Fruit fly (Drosophila melanogaster): Measurements from ENCODE around the gene elg1.

elg1 gene

dm6 chr3L:16150850-16151515, 19.2 kb downstream of the elg1 start:
- no peak for TF ChIP-seq CG17801 (GFP tag; optimal IDR thresholded peaks at IDR 0.05; ENCODE audit: partially characterized antibody)

dm6 chr3L:16151742-16152141, 19.9 kb downstream of the elg1 start:
- no peak for TF ChIP-seq CG17801 (GFP tag; optimal IDR thresholded peaks at IDR 0.05; ENCODE audit: partially characterized antibody)

- no peak for TF ChIP-seq CG17801 (GFP tag; optimal IDR thresholded peaks at IDR 0.05; ENCODE audit: partially characterized antibody)
Measured at dm6 chr3L:16153089-16153488, 21.3 kb downstream of the elg1 start.

dm6 chr3L:16153650-16154049, 21.8 kb downstream of the elg1 start:
- TF ChIP-seq CG17801 (GFP tag; optimal IDR thresholded peaks at IDR 0.05; ENCODE audit: partially characterized antibody), result no peak

dm6 chr3L:16155547-16155946, 23.7 kb downstream of the elg1 start:
- no peak for TF ChIP-seq CG17801 (GFP tag; optimal IDR thresholded peaks at IDR 0.05; ENCODE audit: partially characterized antibody)

- no peak for TF ChIP-seq CG17801 (GFP tag; optimal IDR thresholded peaks at IDR 0.05; ENCODE audit: partially characterized antibody)
Measured at dm6 chr3L:16156788-16157208, 25.0 kb downstream of the elg1 start.

- no peak for TF ChIP-seq CG17801 (GFP tag; optimal IDR thresholded peaks at IDR 0.05; ENCODE audit: partially characterized antibody)
Measured at dm6 chr3L:16157251-16158190, 25.7 kb downstream of the elg1 start.

- TF ChIP-seq CG17801 (GFP tag; optimal IDR thresholded peaks at IDR 0.05; ENCODE audit: partially characterized antibody), result no peak
Measured at dm6 chr3L:16158322-16158721, 26.5 kb downstream of the elg1 start.

- TF ChIP-seq CG17801 (GFP tag; optimal IDR thresholded peaks at IDR 0.05; ENCODE audit: partially characterized antibody), result no peak
Measured at dm6 chr3L:16159161-16160072, 27.6 kb downstream of the elg1 start.

- no peak for TF ChIP-seq CG17801 (GFP tag; optimal IDR thresholded peaks at IDR 0.05; ENCODE audit: partially characterized antibody)
Measured at dm6 chr3L:16160073-16160398, 28.2 kb downstream of the elg1 start.

dm6 chr3L:16160420-16161069, 28.7 kb downstream of the elg1 start:
- TF ChIP-seq CG17801 (GFP tag; optimal IDR thresholded peaks at IDR 0.05; ENCODE audit: partially characterized antibody), result no peak

dm6 chr3L:16161131-16161530, 29.3 kb downstream of the elg1 start:
- TF ChIP-seq CG17801 (GFP tag; optimal IDR thresholded peaks at IDR 0.05; ENCODE audit: partially characterized antibody), result no peak

dm6 chr3L:16161847-16162556, 30.2 kb downstream of the elg1 start:
- TF ChIP-seq CG17801 (GFP tag; optimal IDR thresholded peaks at IDR 0.05; ENCODE audit: partially characterized antibody), result no peak

Measured in ovary, adult (tissue).